Fruit fly (Drosophila melanogaster) whole organism, embryonic: Measurements from ENCODE around the gene CG33927.

Experiments
- Antp ChIP-seq: fragments of 200-800 bp; sonication (Bioruptor generic); optimal IDR thresholded peaks from 3 replicates; lab custom pipeline; 2016; ENCODE audit warnings: missing biosample characterization, missing genetic modification characterization
- Blimp-1 ChIP-seq: fragments of 200-800 bp; sonication (Bioruptor generic); optimal IDR thresholded peaks from 3 replicates; lab custom pipeline; 2018; ENCODE audit warnings: missing biosample characterization, missing genetic modification characterization, mild to moderate bottlenecking, moderate library complexity, missing genetic modification reagents
- CG10321 ChIP-seq: fragments of 200-800 bp; sonication (Bioruptor generic); IDR thresholded peaks from 2 replicates; pipeline ENCODE4 v1.3.6; 2022; ENCODE audit warnings: missing biosample characterization, missing genetic modification characterization
- CG11504 ChIP-seq: fragments of 200-800 bp; sonication (Bioruptor generic); optimal IDR thresholded peaks from 3 replicates; lab custom pipeline; 2019; ENCODE audit warnings: missing biosample characterization, mild to moderate bottlenecking, missing genetic modification characterization, moderate library complexity
- CG12391 ChIP-seq: fragments of 200-800 bp; sonication (Bioruptor generic); optimal IDR thresholded peaks from 3 replicates; lab custom pipeline; 2018; ENCODE audit warnings: missing biosample characterization, mild to moderate bottlenecking, missing genetic modification characterization, moderate library complexity
- CG12769 ChIP-seq: fragments of 200-800 bp; sonication (Bioruptor generic); optimal IDR thresholded peaks from 2 replicates; lab custom pipeline; 2019; ENCODE audit warnings: missing biosample characterization, mild to moderate bottlenecking, missing genetic modification characterization, moderate library complexity
- CG13287 ChIP-seq: fragments of 200-800 bp; sonication (Bioruptor generic); IDR thresholded peaks from 2 replicates; pipeline ENCODE4 v1.3.6; 2022; ENCODE audit warnings: missing biosample characterization, missing genetic modification characterization; ENCODE audit not compliant: partially characterized antibody
- CG13775 ChIP-seq: fragments of 200-800 bp; sonication (Bioruptor generic); optimal IDR thresholded peaks from 3 replicates; lab custom pipeline; 2017; ENCODE audit warnings: missing biosample characterization, mild to moderate bottlenecking, missing genetic modification characterization
- CG15479 ChIP-seq: fragments of 200-800 bp; sonication (Bioruptor generic); optimal IDR thresholded peaks from 3 replicates; lab custom pipeline; 2019; ENCODE audit warnings: missing biosample characterization, mild to moderate bottlenecking, missing genetic modification characterization, moderate library complexity
- CG16813 ChIP-seq: fragments of 200-800 bp; sonication (Bioruptor generic); IDR thresholded peaks from 3 replicates; pipeline ENCODE4 v1.3.6; 2022; ENCODE audit warnings: missing biosample characterization, missing genetic modification characterization; ENCODE audit not compliant: partially characterized antibody
- CG17802 ChIP-seq: fragments of 200-800 bp; sonication (Bioruptor generic); optimal IDR thresholded peaks from 2 replicates; lab custom pipeline; 2018; ENCODE audit warnings: missing biosample characterization, mild to moderate bottlenecking, missing genetic modification characterization, moderate library complexity
- CG17829 ChIP-seq: fragments of 200-800 bp; optimal IDR thresholded peaks from 2 replicates; lab custom pipeline; 2019; ENCODE audit warnings: missing biosample characterization, mild to moderate bottlenecking, missing genetic modification characterization, moderate library complexity
- CG18262 ChIP-seq: fragments of 200-800 bp; optimal IDR thresholded peaks from 3 replicates; lab custom pipeline; 2019; ENCODE audit warnings: missing biosample characterization, mild to moderate bottlenecking, missing genetic modification characterization, moderate library complexity
- CG1832 ChIP-seq: fragments of 200-800 bp; sonication (Bioruptor generic); optimal IDR thresholded peaks from 2 replicates; lab custom pipeline; 2017; ENCODE audit warnings: missing biosample characterization, mild to moderate bottlenecking, missing genetic modification characterization, inconsistent platforms
- CG31388 ChIP-seq: fragments of 200-800 bp; sonication (Bioruptor generic); optimal IDR thresholded peaks from 2 replicates; lab custom pipeline; 2016; ENCODE audit warnings: missing biosample characterization, missing genetic modification characterization
- CG32532 ChIP-seq: fragments of 200-800 bp; sonication (Bioruptor generic); IDR thresholded peaks from 2 replicates; pipeline ENCODE4 v1.3.6; 2022; ENCODE audit warnings: missing biosample characterization, missing genetic modification characterization
- CG34376 ChIP-seq: fragments of 200-800 bp; sonication (Bioruptor generic); optimal IDR thresholded peaks from 2 replicates; lab custom pipeline; 2018; ENCODE audit warnings: missing biosample characterization, mild to moderate bottlenecking, missing genetic modification characterization
- CG3726 ChIP-seq: fragments of 200-800 bp; sonication (Bioruptor generic); IDR thresholded peaks from 3 replicates; pipeline ENCODE4, ENCODE4 v1.3.6; 2022; ENCODE audit warnings: missing biosample characterization, missing genetic modification characterization
- CG5245 ChIP-seq: fragments of 200-800 bp; sonication (Bioruptor generic); optimal IDR thresholded peaks from 3 replicates; lab custom pipeline; 2016; ENCODE audit warnings: missing biosample characterization, missing genetic modification characterization
- CG9727 ChIP-seq: fragments of 200-800 bp; sonication (Bioruptor generic); optimal IDR thresholded peaks from 3 replicates; lab custom pipeline; 2017; ENCODE audit warnings: missing biosample characterization, mild to moderate bottlenecking, missing genetic modification characterization
- CrebB ChIP-seq: fragments of 200-800 bp; sonication (Bioruptor generic); optimal IDR thresholded peaks from 3 replicates; lab custom pipeline; 2018; ENCODE audit warnings: missing biosample characterization, mild to moderate bottlenecking, missing genetic modification characterization
- D ChIP-seq, 2 experiments: fragments of 200-800 bp in 1 of 2; fragments of >200 bp in 1 of 2; sonication (Bioruptor generic) in 1 of 2; optimal IDR thresholded peaks; 2 replicates in 1 of 2; 3 replicates in 1 of 2; lab custom pipeline; 2017; ENCODE audit warnings: mild to moderate bottlenecking in 1 of 2, missing biosample characterization in 1 of 2, missing genetic modification characterization in 1 of 2, missing genetic modification reagents in 1 of 2
- Deaf1 ChIP-seq: fragments of 200-800 bp; optimal IDR thresholded peaks from 3 replicates; lab custom pipeline; 2019; ENCODE audit warnings: missing biosample characterization, mild to moderate bottlenecking, missing genetic modification characterization, moderate library complexity
- Dip2 ChIP-seq: fragments of 200-800 bp; sonication (Bioruptor generic); IDR thresholded peaks from 2 replicates; pipeline ENCODE4 v1.3.6; 2022; ENCODE audit warnings: missing biosample characterization, missing genetic modification characterization
- Doc2 ChIP-seq: fragments of 200-800 bp; sonication (Bioruptor generic); IDR thresholded peaks from 2 replicates; pipeline ENCODE4 v1.3.6; 2022; ENCODE audit warnings: missing biosample characterization, missing genetic modification characterization
- GATAe ChIP-seq: fragments of 200-800 bp; sonication (Bioruptor generic); conservative IDR thresholded peaks from 2 replicates; pipeline ENCODE4 v1.3.6; 2022; ENCODE audit warnings: missing biosample characterization, missing genetic modification characterization
- Mad ChIP-seq: fragments of 200-800 bp; sonication (Bioruptor generic); optimal IDR thresholded peaks from 2 replicates; lab custom pipeline; 2016; ENCODE audit warnings: missing biosample characterization, missing genetic modification characterization
- Max ChIP-seq: fragments of 200-800 bp; sonication (Bioruptor generic); optimal IDR thresholded peaks from 2 replicates; lab custom pipeline; 2016; ENCODE audit warnings: missing biosample characterization, mild to moderate bottlenecking, missing genetic modification characterization
- Neu2 ChIP-seq: fragments of 200-800 bp; sonication (Bioruptor generic); optimal IDR thresholded peaks from 3 replicates; lab custom pipeline; 2016; ENCODE audit warnings: missing biosample characterization, missing genetic modification characterization, borderline replicate concordance
- NfI ChIP-seq: fragments of 200-800 bp; sonication (Bioruptor generic); optimal IDR thresholded peaks from 3 replicates; lab custom pipeline; 2018; ENCODE audit warnings: missing biosample characterization, mild to moderate bottlenecking, missing genetic modification characterization, moderate library complexity
- Rfx ChIP-seq: fragments of 200-800 bp; sonication (Bioruptor generic); IDR thresholded peaks from 2 replicates; pipeline ENCODE4 v1.3.6; 2022; ENCODE audit warnings: missing biosample characterization, missing genetic modification characterization
- Taf1 ChIP-seq: fragments of 200-800 bp; sonication (Bioruptor generic); IDR thresholded peaks from 2 replicates; pipeline ENCODE4 v1.3.6; 2022; ENCODE audit warnings: missing biosample characterization, missing genetic modification characterization
- bowl ChIP-seq: fragments of 200-800 bp; sonication (Bioruptor generic); IDR thresholded peaks from 2 replicates; pipeline ENCODE4 v1.3.6; 2022; ENCODE audit warnings: missing biosample characterization, missing genetic modification characterization
- chinmo ChIP-seq: fragments of 200-800 bp; sonication (Bioruptor generic); IDR thresholded peaks from 4 replicates; pipeline ENCODE4 v1.3.6; 2022; ENCODE audit warnings: missing biosample characterization, missing genetic modification characterization; ENCODE audit not compliant: partially characterized antibody
- crol ChIP-seq: fragments of 200-800 bp; sonication (Bioruptor generic); IDR thresholded peaks from 2 replicates; pipeline ENCODE4 v1.3.6; 2022; ENCODE audit warnings: missing biosample characterization, missing genetic modification characterization
- dpn ChIP-seq, 2 experiments: fragments of 200-800 bp; sonication (Bioruptor generic); optimal IDR thresholded peaks; 3 replicates each; lab custom pipeline; 2016; ENCODE audit warnings: missing biosample characterization in 2 of 2, missing genetic modification characterization in 2 of 2
- dysf ChIP-seq: fragments of 200-800 bp; sonication (Bioruptor generic); IDR thresholded peaks from 3 replicates; pipeline ENCODE4 v1.3.6; 2022; ENCODE audit warnings: missing biosample characterization, missing genetic modification characterization
- fd102C ChIP-seq: fragments of 200-800 bp; sonication (Bioruptor generic); optimal IDR thresholded peaks from 2 replicates; lab custom pipeline; 2018; ENCODE audit warnings: missing biosample characterization, mild to moderate bottlenecking, missing genetic modification characterization, moderate library complexity
- gcm2 ChIP-seq: fragments of 200-800 bp; sonication (Bioruptor generic); optimal IDR thresholded peaks from 2 replicates; lab custom pipeline; 2016; ENCODE audit warnings: missing biosample characterization, missing genetic modification characterization
- her ChIP-seq: fragments of 200-800 bp; sonication (Bioruptor generic); optimal IDR thresholded peaks from 2 replicates; lab custom pipeline; 2016; ENCODE audit warnings: missing biosample characterization, missing genetic modification characterization
- nerfin-1 ChIP-seq: fragments of 200-800 bp; sonication (Bioruptor generic); optimal IDR thresholded peaks from 3 replicates; lab custom pipeline; 2019; ENCODE audit warnings: missing biosample characterization, mild to moderate bottlenecking, missing genetic modification characterization, moderate library complexity
- pzg ChIP-seq: fragments of 200-800 bp; sonication (Bioruptor generic); optimal IDR thresholded peaks from 3 replicates; lab custom pipeline; 2018; ENCODE audit warnings: missing biosample characterization, mild to moderate bottlenecking, missing genetic modification characterization, moderate library complexity
- rib ChIP-seq: fragments of 200-800 bp; sonication (Bioruptor generic); IDR thresholded peaks from 2 replicates; pipeline ENCODE4 v1.3.6; 2022; ENCODE audit warnings: missing biosample characterization, missing genetic modification characterization
- schlank ChIP-seq: fragments of 200-800 bp; sonication (Bioruptor generic); optimal IDR thresholded peaks from 2 replicates; lab custom pipeline; 2018; ENCODE audit warnings: missing biosample characterization, mild to moderate bottlenecking, missing genetic modification characterization
- sob ChIP-seq: fragments of 200-800 bp; sonication (Bioruptor generic); IDR thresholded peaks from 2 replicates; pipeline ENCODE4 v1.3.6; 2022; ENCODE audit warnings: missing biosample characterization, missing genetic modification characterization
- sr ChIP-seq: fragments of 200-800 bp; sonication (Bioruptor generic); IDR thresholded peaks from 3 replicates; pipeline ENCODE4 v1.3.6; 2022; ENCODE audit warnings: missing biosample characterization, missing genetic modification characterization
- tll ChIP-seq, 2 experiments: fragments of 200-800 bp in 1 of 2; fragments of >200 bp in 1 of 2; sonication (Bioruptor generic) in 1 of 2; optimal IDR thresholded peaks; 2 replicates each; lab custom pipeline; 2017 to 2019; ENCODE audit warnings: missing biosample characterization in 2 of 2, missing genetic modification characterization in 2 of 2, mild to moderate bottlenecking in 1 of 2, moderate library complexity in 1 of 2
- tna ChIP-seq: fragments of 200-800 bp; sonication (Bioruptor generic); IDR thresholded peaks from 2 replicates; pipeline ENCODE4 v1.3.6; 2022; ENCODE audit warnings: missing biosample characterization, missing genetic modification characterization; ENCODE audit not compliant: partially characterized antibody
- twi ChIP-seq: fragments of 200-800 bp; optimal IDR thresholded peaks from 2 replicates; lab custom pipeline; 2019; ENCODE audit warnings: missing biosample characterization, mild to moderate bottlenecking, missing genetic modification characterization, moderate library complexity

Gene CG33927

dm6 chr3R:4649880-4650493, 40.4 kb downstream of the CG33927 start (continued):
- no peak for TF ChIP-seq pzg (GFP tag; lab: Kevin White, UChicago)
- TF ChIP-seq CrebB (tag; lab: Kevin White, UChicago) = no peak
- TF ChIP-seq CG13287 (GFP tag; lab: Robert Waterston, UW) = no peak
- no peak for TF ChIP-seq GATAe (GFP tag; lab: Robert Waterston, UW)
- TF ChIP-seq CG17802 (tag; lab: Kevin White, UChicago) = no peak
- no peak for TF ChIP-seq CG31388 (GFP tag; lab: Kevin White, UChicago)
- no peak for TF ChIP-seq Doc2 (GFP tag; lab: Robert Waterston, UW)
- TF ChIP-seq her (GFP tag; lab: Kevin White, UChicago) = no peak
- TF ChIP-seq CG16813 (GFP tag; lab: Robert Waterston, UW) = no peak
- TF ChIP-seq sob (GFP tag; lab: Robert Waterston, UW) = no peak
- no peak for TF ChIP-seq dpn (GFP tag; optimal IDR thresholded peaks at IDR 0.05; lab: Kevin White, UChicago)
- TF ChIP-seq Max (GFP tag; lab: Kevin White, UChicago) = no peak
- no peak for TF ChIP-seq tll (GFP tag; optimal IDR thresholded peaks at IDR 0.05; lab: Kevin White, UChicago)
- no peak for TF ChIP-seq CG13775 (GFP tag; lab: Kevin White, UChicago)
- no peak for TF ChIP-seq CG34376 (GFP tag; lab: Kevin White, UChicago)
- no peak for TF ChIP-seq Mad (GFP tag; lab: Kevin White, UChicago)
- TF ChIP-seq tna (GFP tag; lab: Robert Waterston, UW) = no peak
- no peak for TF ChIP-seq schlank (tag; lab: Kevin White, UChicago)
- TF ChIP-seq CG32532 = peak; percentile 16; the same call in 1 of the 2 replicates
- TF ChIP-seq Blimp-1 (GFP tag; lab: Kevin White, UChicago) = no peak
- peak; percentile 85 for TF ChIP-seq sr (GFP tag; lab: Robert Waterston, UW)
- TF ChIP-seq CG1832 (GFP tag; lab: Kevin White, UChicago) = peak; percentile 43
- no peak for TF ChIP-seq D (optimal IDR thresholded peaks at IDR 0.05; lab: Kevin White, UChicago)
- no peak for TF ChIP-seq D (GFP tag; optimal IDR thresholded peaks at IDR 0.05; lab: Kevin White, UChicago)
- no peak for TF ChIP-seq gcm2 (GFP tag; lab: Kevin White, UChicago)
- no peak for TF ChIP-seq CG11504 (tag; lab: Kevin White, UChicago)
- TF ChIP-seq CG15479 (GFP tag; lab: Kevin White, UChicago) = peak; percentile 36
- TF ChIP-seq Dip2 = no peak
- no peak for TF ChIP-seq Taf1 (GFP tag; lab: Robert Waterston, UW)
- TF ChIP-seq CG10321 = no peak
- 0 out of 4 replicates have a peak, but pooled peaks have one; percentile 52 for TF ChIP-seq chinmo (GFP tag; lab: Robert Waterston, UW)
- TF ChIP-seq NfI (GFP tag; lab: Kevin White, UChicago) = no peak
- TF ChIP-seq CG12769 (tag; lab: Kevin White, UChicago) = peak; percentile 5
- TF ChIP-seq bowl = no peak
- no peak for TF ChIP-seq Antp (GFP tag; lab: Kevin White, UChicago)
- TF ChIP-seq CG9727 (GFP tag; lab: Kevin White, UChicago) = no peak
- TF ChIP-seq CG3726 = 0 out of 3 replicates have a peak, but pooled peaks have one; percentile 49
- TF ChIP-seq fd102C (GFP tag; lab: Kevin White, UChicago) = no peak
- no peak for TF ChIP-seq CG12391 (tag; lab: Kevin White, UChicago)
- peak; percentile 16; the same call in 1 of the 2 replicates for TF ChIP-seq Rfx
- TF ChIP-seq CG17829 (tag; lab: Kevin White, UChicago) = no peak
- TF ChIP-seq rib (GFP tag; lab: Robert Waterston, UW) = 0 out of 2 replicates have a peak, but pooled peaks have one; percentile 30
- TF ChIP-seq CG5245 = no peak
- TF ChIP-seq dysf (GFP tag; lab: Robert Waterston, UW) = no peak
- TF ChIP-seq nerfin-1 = no peak
- peak; percentile 36 for TF ChIP-seq twi (tag; lab: Kevin White, UChicago)
- peak; percentile 64 for TF ChIP-seq Deaf1 (tag; lab: Kevin White, UChicago)
- TF ChIP-seq crol (GFP tag; lab: Robert Waterston, UW) = no peak
- TF ChIP-seq Neu2 (GFP tag; lab: Kevin White, UChicago) = no peak
- no peak for TF ChIP-seq CG18262
